Worm (Caenorhabditis elegans) whole organism, early embryonic: ENCODE results near the gene F47B7.2.

Experiments
- B0310.2 ChIP-seq: sonication (generic microtip); optimal IDR thresholded peaks from 2 replicates; lab custom pipeline; 2016; ENCODE audit warnings: mild to moderate bottlenecking, missing genetic modification characterization, missing compliant biosample characterization
- F13C5.2 ChIP-seq: sonication (generic microtip); optimal IDR thresholded peaks from 2 replicates; lab custom pipeline; 2017; ENCODE audit warnings: mild to moderate bottlenecking, missing genetic modification characterization, inconsistent platforms, missing compliant biosample characterization
- ama-1 ChIP-seq: fragments of 150-350 bp; optimal IDR thresholded peaks from 2 replicates; lab custom pipeline; 2014
- ceh-13 ChIP-seq: fragments of 200-800 bp; sonication (Bioruptor generic); optimal IDR thresholded peaks from 2 replicates; lab custom pipeline; 2018; ENCODE audit warnings: mild to moderate bottlenecking, missing genetic modification characterization, missing compliant biosample characterization
- ceh-36 ChIP-seq: sonication (generic microtip); optimal IDR thresholded peaks from 2 replicates; lab custom pipeline; 2016; ENCODE audit warnings: missing genetic modification characterization, inconsistent platforms, missing compliant biosample characterization
- ets-7 ChIP-seq: sonication (generic microtip); optimal IDR thresholded peaks from 2 replicates; lab custom pipeline; 2016; ENCODE audit warnings: missing genotype, missing genetic modification characterization, missing compliant biosample characterization
- hmbx-1 ChIP-seq: sonication (generic microtip); optimal IDR thresholded peaks from 2 replicates; lab custom pipeline; 2016; ENCODE audit warnings: mild to moderate bottlenecking, missing genetic modification characterization, missing compliant biosample characterization
- tbx-11 ChIP-seq: fragments of 200-800 bp; sonication (Bioruptor generic); IDR thresholded peaks from 2 replicates; pipeline ENCODE4 v1.3.6; 2022; ENCODE audit warnings: missing genetic modification characterization, missing compliant biosample characterization

ce11 chrX:3762410-3762809 lies 10.2 kb upstream of the F47B7.2 start, which contains the start of gene T14G12.11:
- TF ChIP-seq tbx-11 (no peak), ama-1 (lab: Kevin White, UChicago) (no peak), hmbx-1 (tag; lab: Kevin White, UChicago) (no peak), B0310.2 (no peak), ceh-36 (tag; lab: Kevin White, UChicago) (no peak), ceh-13 (GFP tag; lab: Kevin White, UChicago) (no peak), ets-7 (tag; lab: Kevin White, UChicago) (no peak), F13C5.2 (tag; lab: Kevin White, UChicago) (no peak)
